Fruit fly (Drosophila melanogaster) whole organism, embryonic: ENCODE data around the gene Rpp20.
A peak's percentile ranks its signal among the peaks of the same experiment; 100 is the strongest.

ENCODE experiments used
- ATbp ChIP-seq: fragments of 200-800 bp; sonication (Bioruptor generic); optimal IDR thresholded peaks from 2 replicates; lab custom pipeline; 2017; ENCODE audit warnings: missing biosample characterization, mild to moderate bottlenecking, missing genetic modification characterization, missing genetic modification reagents
- Ada2b ChIP-seq: fragments of 200-800 bp; sonication (Bioruptor generic); IDR thresholded peaks from 2 replicates; pipeline ENCODE4 v1.3.6; 2022; ENCODE audit warnings: missing biosample characterization, missing genetic modification characterization
- Blimp-1 ChIP-seq: fragments of 200-800 bp; sonication (Bioruptor generic); optimal IDR thresholded peaks from 3 replicates; lab custom pipeline; 2018; ENCODE audit warnings: missing biosample characterization, missing genetic modification characterization, mild to moderate bottlenecking, moderate library complexity, missing genetic modification reagents
- CG1024 ChIP-seq: fragments of 200-800 bp; sonication (Bioruptor generic); IDR thresholded peaks from 2 replicates; pipeline ENCODE4 v1.3.6; 2022; ENCODE audit warnings: missing biosample characterization, missing genetic modification characterization
- CG10267 ChIP-seq: fragments of 200-800 bp; sonication (Bioruptor generic); optimal IDR thresholded peaks from 2 replicates; lab custom pipeline; 2018; ENCODE audit warnings: missing biosample characterization, mild to moderate bottlenecking, missing genetic modification characterization, moderate library complexity
- CG14710 ChIP-seq: fragments of 200-800 bp; sonication (Bioruptor generic); optimal IDR thresholded peaks from 3 replicates; lab custom pipeline; 2019; ENCODE audit warnings: missing biosample characterization, mild to moderate bottlenecking, missing genetic modification characterization, moderate library complexity
- CG17359 ChIP-seq: fragments of 200-800 bp; sonication (Bioruptor generic); optimal IDR thresholded peaks from 3 replicates; lab custom pipeline; 2018; ENCODE audit warnings: missing biosample characterization, mild to moderate bottlenecking, missing genetic modification characterization, moderate library complexity
- CG2120 ChIP-seq: fragments of 200-800 bp; sonication (Bioruptor generic); optimal IDR thresholded peaks from 3 replicates; lab custom pipeline; 2016; ENCODE audit warnings: missing biosample characterization, missing genetic modification characterization
- CG2678 ChIP-seq: fragments of 200-800 bp; sonication (Bioruptor generic); optimal IDR thresholded peaks from 3 replicates; lab custom pipeline; 2019; ENCODE audit warnings: missing biosample characterization, mild to moderate bottlenecking, missing genetic modification characterization, moderate library complexity
- CG31441 ChIP-seq: fragments of 200-800 bp; sonication (Bioruptor generic); IDR thresholded peaks from 2 replicates; pipeline ENCODE4 v1.3.6; 2022; ENCODE audit warnings: missing biosample characterization, missing genetic modification characterization
- CG32772 ChIP-seq: fragments of 200-800 bp; sonication (Bioruptor generic); IDR thresholded peaks from 2 replicates; pipeline ENCODE4 v1.3.6; 2022; ENCODE audit warnings: missing biosample characterization, missing genetic modification characterization
- CG34224 ChIP-seq: fragments of 200-800 bp; sonication (Bioruptor generic); IDR thresholded peaks from 3 replicates; pipeline ENCODE4 v1.3.6; 2022; ENCODE audit warnings: missing biosample characterization, missing genetic modification characterization; ENCODE audit not compliant: partially characterized antibody
- CG4360 ChIP-seq: fragments of 200-800 bp; sonication (Bioruptor generic); IDR thresholded peaks from 2 replicates; pipeline ENCODE4 v1.3.6; 2022; ENCODE audit warnings: missing biosample characterization, missing genetic modification characterization
- CG5245 ChIP-seq: fragments of 200-800 bp; sonication (Bioruptor generic); optimal IDR thresholded peaks from 3 replicates; lab custom pipeline; 2016; ENCODE audit warnings: missing biosample characterization, missing genetic modification characterization
- CG6254 ChIP-seq: fragments of 200-800 bp; sonication (Bioruptor generic); optimal IDR thresholded peaks from 3 replicates; lab custom pipeline; 2017; ENCODE audit warnings: mild to moderate bottlenecking, missing biosample characterization, missing genetic modification reagents, missing genetic modification characterization
- CG6689 ChIP-seq: fragments of 200-800 bp; sonication (Bioruptor generic); IDR thresholded peaks from 2 replicates; pipeline ENCODE4 v1.3.6; 2022; ENCODE audit warnings: missing biosample characterization, missing genetic modification characterization
- CG6791 ChIP-seq: fragments of 200-800 bp; sonication (Bioruptor generic); IDR thresholded peaks from 3 replicates; pipeline ENCODE4 v1.3.6; 2022; ENCODE audit warnings: missing biosample characterization, missing genetic modification characterization; ENCODE audit not compliant: partially characterized antibody
- CG7786 ChIP-seq: fragments of 200-800 bp; sonication (Bioruptor generic); optimal IDR thresholded peaks from 2 replicates; lab custom pipeline; 2016; ENCODE audit warnings: missing biosample characterization, missing genetic modification characterization
- CG7839 ChIP-seq: fragments of 200-800 bp; sonication (Bioruptor generic); optimal IDR thresholded peaks from 3 replicates; lab custom pipeline; 2018; ENCODE audit warnings: missing biosample characterization, mild to moderate bottlenecking, missing genetic modification characterization, moderate library complexity
- CG8388 ChIP-seq: fragments of 200-800 bp; sonication (Bioruptor generic); optimal IDR thresholded peaks from 2 replicates; lab custom pipeline; 2019; ENCODE audit warnings: missing biosample characterization, mild to moderate bottlenecking, missing genetic modification characterization, moderate library complexity
- Chrac-16 ChIP-seq: fragments of 200-800 bp; sonication (Bioruptor generic); optimal IDR thresholded peaks from 3 replicates; lab custom pipeline; 2016; ENCODE audit warnings: missing biosample characterization, missing genetic modification characterization
- D19A ChIP-seq: fragments of 200-800 bp; optimal IDR thresholded peaks from 3 replicates; lab custom pipeline; 2019; ENCODE audit warnings: missing biosample characterization, mild to moderate bottlenecking, missing genetic modification characterization, moderate library complexity
- Dip3 ChIP-seq: fragments of 200-800 bp; sonication (Bioruptor generic); optimal IDR thresholded peaks from 3 replicates; lab custom pipeline; 2016; ENCODE audit warnings: missing biosample characterization, missing genetic modification characterization
- H2.0 ChIP-seq: fragments of 200-800 bp; sonication (Bioruptor generic); IDR thresholded peaks from 2 replicates; pipeline ENCODE4 v1.3.6; 2022; ENCODE audit warnings: missing biosample characterization, missing genetic modification characterization
- HLH3B ChIP-seq: fragments of 200-800 bp; sonication (Bioruptor generic); IDR thresholded peaks from 2 replicates; pipeline ENCODE4 v1.3.6; 2022; ENCODE audit warnings: missing biosample characterization, missing genetic modification characterization
- Hr51 ChIP-seq, 2 experiments: fragments of 200-800 bp; sonication (Bioruptor generic); optimal IDR thresholded peaks; 2 replicates in 1 of 2; 3 replicates in 1 of 2; lab custom pipeline; 2016 to 2018; ENCODE audit warnings: missing biosample characterization in 2 of 2, missing genetic modification characterization in 2 of 2, mild to moderate bottlenecking in 1 of 2, moderate library complexity in 1 of 2
- Hsf ChIP-seq: fragments of 200-800 bp; sonication (Bioruptor generic); optimal IDR thresholded peaks from 3 replicates; lab custom pipeline; 2016; ENCODE audit warnings: missing biosample characterization, missing genetic modification characterization
- Sox102F ChIP-seq: fragments of 200-800 bp; sonication (Bioruptor generic); optimal IDR thresholded peaks from 2 replicates; lab custom pipeline; 2018; ENCODE audit warnings: missing biosample characterization, mild to moderate bottlenecking, missing genetic modification characterization, moderate library complexity
- Xbp1 ChIP-seq: fragments of 200-800 bp; sonication (Bioruptor generic); optimal IDR thresholded peaks from 3 replicates; lab custom pipeline; 2016; ENCODE audit warnings: missing biosample characterization, mild to moderate bottlenecking, missing genetic modification characterization
- Xrp1 ChIP-seq: fragments of 200-800 bp; sonication (Bioruptor generic); IDR thresholded peaks from 2 replicates; pipeline ENCODE4 v1.3.6; 2022; ENCODE audit warnings: missing biosample characterization, missing genetic modification characterization
- chif ChIP-seq, 2 experiments: fragments of 200-800 bp; sonication (Bioruptor generic); optimal IDR thresholded peaks; 3 replicates each; lab custom pipeline; 2016; ENCODE audit warnings: missing biosample characterization in 2 of 2, missing genetic modification characterization in 2 of 2
- chn ChIP-seq: fragments of 200-800 bp; sonication (Bioruptor generic); optimal IDR thresholded peaks from 2 replicates; lab custom pipeline; 2016; ENCODE audit warnings: missing biosample characterization, missing genetic modification characterization
- dan ChIP-seq: fragments of 200-800 bp; sonication (Bioruptor generic); IDR thresholded peaks from 2 replicates; pipeline ENCODE4 v1.3.6; 2022; ENCODE audit warnings: missing biosample characterization, missing genetic modification characterization
- dpn ChIP-seq, 2 experiments: fragments of 200-800 bp; sonication (Bioruptor generic); optimal IDR thresholded peaks; 3 replicates each; lab custom pipeline; 2016; ENCODE audit warnings: missing biosample characterization in 2 of 2, missing genetic modification characterization in 2 of 2
- dysf ChIP-seq: fragments of 200-800 bp; sonication (Bioruptor generic); IDR thresholded peaks from 3 replicates; pipeline ENCODE4 v1.3.6; 2022; ENCODE audit warnings: missing biosample characterization, missing genetic modification characterization
- fd96Cb ChIP-seq: fragments of 200-800 bp; sonication (Bioruptor generic); optimal IDR thresholded peaks from 2 replicates; lab custom pipeline; 2018; ENCODE audit warnings: missing biosample characterization, mild to moderate bottlenecking, missing genetic modification characterization, moderate library complexity
- fru ChIP-seq: fragments of >200 bp; optimal IDR thresholded peaks from 2 replicates; lab custom pipeline; 2017
- gem ChIP-seq: fragments of 200-800 bp; sonication (Bioruptor generic); optimal IDR thresholded peaks from 2 replicates; lab custom pipeline; 2019; ENCODE audit warnings: missing biosample characterization, mild to moderate bottlenecking, missing genetic modification characterization, moderate library complexity
- grau ChIP-seq: fragments of 200-800 bp; optimal IDR thresholded peaks from 3 replicates; lab custom pipeline; 2019; ENCODE audit warnings: missing biosample characterization, mild to moderate bottlenecking, missing genetic modification characterization, moderate library complexity
- gsb-n ChIP-seq: fragments of 200-800 bp; sonication (Bioruptor generic); optimal IDR thresholded peaks from 3 replicates; lab custom pipeline; 2018; ENCODE audit warnings: missing biosample characterization, mild to moderate bottlenecking, missing genetic modification characterization
- lilli ChIP-seq: fragments of 200-800 bp; sonication (Bioruptor generic); optimal IDR thresholded peaks from 3 replicates; lab custom pipeline; 2016; ENCODE audit warnings: missing biosample characterization, missing genetic modification characterization
- lola ChIP-seq, 3 experiments: fragments of >200 bp in 2 of 3; fragments of 200-800 bp in 1 of 3; sonication (Bioruptor generic) in 1 of 3; optimal IDR thresholded peaks; 2 replicates each; lab custom pipeline; 2017 to 2019; ENCODE audit warnings: missing biosample characterization in 3 of 3, missing genetic modification characterization in 3 of 3, mild to moderate bottlenecking in 1 of 3, moderate library complexity in 1 of 3
- pnt ChIP-seq: fragments of 200-800 bp; sonication (Bioruptor generic); optimal IDR thresholded peaks from 3 replicates; lab custom pipeline; 2016; ENCODE audit warnings: missing biosample characterization, missing genetic modification characterization
- prd ChIP-seq, 3 experiments: fragments of >200 bp in 2 of 3; fragments of 200-800 bp in 1 of 3; sonication (Bioruptor generic) in 1 of 3; optimal IDR thresholded peaks in 2 of 3; IDR thresholded peaks in 1 of 3; 2 replicates in 2 of 3; 3 replicates in 1 of 3; pipeline versions ENCODE4 v1.3.6 to Lab custom; 2017 to 2022; ENCODE audit warnings: missing biosample characterization in 1 of 3, missing genetic modification characterization in 1 of 3
- row ChIP-seq: fragments of 200-800 bp; sonication (Bioruptor generic); IDR thresholded peaks from 3 replicates; pipeline ENCODE4 v1.3.6; 2022; ENCODE audit warnings: missing biosample characterization, missing genetic modification characterization
- seq ChIP-seq: fragments of 200-800 bp; sonication (Bioruptor generic); IDR thresholded peaks from 2 replicates; pipeline ENCODE4 v1.3.6; 2022; ENCODE audit warnings: missing biosample characterization, missing genetic modification characterization
- unc-4 ChIP-seq: fragments of 200-800 bp; sonication (Bioruptor generic); IDR thresholded peaks from 2 replicates; pipeline ENCODE4 v1.3.6; 2022; ENCODE audit warnings: missing biosample characterization, missing genetic modification characterization; ENCODE audit not compliant: partially characterized antibody
- wdn ChIP-seq: fragments of 200-800 bp; sonication (Bioruptor generic); IDR thresholded peaks from 2 replicates; pipeline ENCODE4 v1.3.6; 2022; ENCODE audit warnings: missing biosample characterization, missing genetic modification characterization
- yki ChIP-seq: fragments of >200 bp; optimal IDR thresholded peaks from 3 replicates; lab custom pipeline; 2018
- zfh1 ChIP-seq: fragments of 200-800 bp; sonication (Bioruptor generic); IDR thresholded peaks from 3 replicates; pipeline ENCODE4 v1.3.6; 2022; ENCODE audit warnings: missing biosample characterization, missing genetic modification characterization

Rpp20 gene

dm6 chrX:19784875-19785274 is 40.6 kb downstream of the Rpp20 start (continued):
- TF ChIP-seq Xrp1 (GFP tag; lab: Robert Waterston, UW), result peak; percentile 71
- peak; percentile 38; the same call in 2 of the 3 replicates for TF ChIP-seq zfh1
- TF ChIP-seq CG10267, result peak; percentile 24
- peak; percentile 55 for TF ChIP-seq Sox102F (GFP tag; lab: Kevin White, UChicago)
- TF ChIP-seq D19A (tag; lab: Kevin White, UChicago), result peak; percentile 12
- TF ChIP-seq CG31441, result peak; percentile 48
- peak in 1 of 2 experiments; percentile 26 for TF ChIP-seq dpn (GFP tag; optimal IDR thresholded peaks at IDR 0.05; lab: Kevin White, UChicago)
- peak; percentile 15 to 37 for TF ChIP-seq chif (GFP tag; optimal IDR thresholded peaks at IDR 0.05; lab: Kevin White, UChicago)
- peak; percentile 63 for TF ChIP-seq gem (tag; lab: Kevin White, UChicago)
- no peak for TF ChIP-seq Ada2b (GFP tag; lab: Robert Waterston, UW)
- TF ChIP-seq wdn (GFP tag; lab: Robert Waterston, UW), result no peak
- no peak for TF ChIP-seq dan (GFP tag; lab: Robert Waterston, UW)
- TF ChIP-seq prd (optimal IDR thresholded peaks at IDR 0.05; lab: Kevin White, UChicago), result no peak
- peak; percentile 56; the same call in 2 of the 3 replicates for TF ChIP-seq prd (GFP tag; IDR thresholded peaks at IDR 0.05; lab: Robert Waterston, UW)
- TF ChIP-seq lola (GFP tag; optimal IDR thresholded peaks at IDR 0.05; lab: Kevin White, UChicago), result peak in 1 of 3 experiments; percentile 39
- TF ChIP-seq Chrac-16 (GFP tag; lab: Kevin White, UChicago), result peak; percentile 23
- no peak for TF ChIP-seq CG6254 (GFP tag; lab: Kevin White, UChicago)
- no peak for TF ChIP-seq CG4360
- peak; percentile 56; the same call in 2 of the 3 replicates for TF ChIP-seq row
- TF ChIP-seq CG2120 (GFP tag; lab: Kevin White, UChicago), result peak; percentile 14
- peak; percentile 18 for TF ChIP-seq lilli (GFP tag; lab: Kevin White, UChicago)
- TF ChIP-seq dysf (GFP tag; lab: Robert Waterston, UW), result peak; percentile 26; the same call in 1 of the 3 replicates
- TF ChIP-seq CG34224, result no peak
- peak in 1 of 2 experiments; percentile 30 for TF ChIP-seq Hr51 (GFP tag; optimal IDR thresholded peaks at IDR 0.05; lab: Kevin White, UChicago)
- peak; percentile 2 for TF ChIP-seq chn (GFP tag; lab: Kevin White, UChicago)
- peak; percentile 17 for TF ChIP-seq Xbp1 (GFP tag; lab: Kevin White, UChicago)
- TF ChIP-seq fd96Cb (tag; lab: Kevin White, UChicago), result peak; percentile 29
- TF ChIP-seq unc-4, result no peak
- no peak for TF ChIP-seq yki (lab: Kevin White, UChicago)
- TF ChIP-seq CG32772, result no peak
- TF ChIP-seq CG6791, result no peak
- TF ChIP-seq CG5245 (GFP tag; lab: Kevin White, UChicago), result no peak
- TF ChIP-seq Hsf (GFP tag; lab: Kevin White, UChicago), result peak; percentile 10
- TF ChIP-seq Blimp-1 (GFP tag; lab: Kevin White, UChicago), result peak; percentile 34
- TF ChIP-seq CG1024 (GFP tag; lab: Robert Waterston, UW), result peak; percentile 39; the same call in 1 of the 2 replicates
- peak; percentile 32; the same call in 1 of the 2 replicates for TF ChIP-seq CG6689
- TF ChIP-seq Dip3 (GFP tag; lab: Kevin White, UChicago), result peak; percentile 8
- TF ChIP-seq CG7786, result peak; percentile 12
- TF ChIP-seq fru (lab: Kevin White, UChicago), result no peak
- peak; percentile 14 for TF ChIP-seq gsb-n (tag; lab: Kevin White, UChicago)
- peak; percentile 22 for TF ChIP-seq grau (tag; lab: Kevin White, UChicago)
- TF ChIP-seq seq, result no peak
- TF ChIP-seq HLH3B (GFP tag; lab: Robert Waterston, UW), result no peak
- peak; percentile 55 for TF ChIP-seq CG7839 (tag; lab: Kevin White, UChicago)
- TF ChIP-seq CG8388 (GFP tag; lab: Kevin White, UChicago), result peak; percentile 25
- TF ChIP-seq pnt, result no peak
- TF ChIP-seq CG14710 (tag; lab: Kevin White, UChicago), result peak; percentile 31
- TF ChIP-seq CG17359 (tag; lab: Kevin White, UChicago), result peak; percentile 21
- TF ChIP-seq CG2678 (tag; lab: Kevin White, UChicago), result peak; percentile 28
- peak; percentile 29; the same call in 1 of the 2 replicates for TF ChIP-seq H2.0
- TF ChIP-seq ATbp, result peak; percentile 28
